Fruit fly (Drosophila melanogaster) whole organism, embryonic: Measurements from ENCODE around the gene CG1299.
A peak's percentile ranks its signal among the peaks of the same experiment; 100 is the strongest.

ENCODE experiments used
- Atf6 ChIP-seq: fragments of 200-800 bp; sonication (Bioruptor generic); IDR thresholded peaks from 2 replicates; pipeline ENCODE4 v1.3.6; 2022; ENCODE audit warnings: missing biosample characterization, missing genetic modification characterization
- CG10462 ChIP-seq: fragments of 200-800 bp; sonication (Bioruptor generic); optimal IDR thresholded peaks from 2 replicates; lab custom pipeline; 2016; ENCODE audit warnings: missing biosample characterization, missing genetic modification characterization
- CG10543 ChIP-seq: fragments of 200-800 bp; sonication (Bioruptor generic); optimal IDR thresholded peaks from 3 replicates; lab custom pipeline; 2017; ENCODE audit warnings: missing biosample characterization, mild to moderate bottlenecking, missing genetic modification characterization, moderate library complexity
- CG11247 ChIP-seq: fragments of 200-800 bp; sonication (Bioruptor generic); IDR thresholded peaks from 2 replicates; pipeline ENCODE4 v1.3.6; 2022; ENCODE audit warnings: missing biosample characterization, missing genetic modification characterization
- CG11723 ChIP-seq: fragments of 200-800 bp; sonication (Bioruptor generic); optimal IDR thresholded peaks from 2 replicates; lab custom pipeline; 2017; ENCODE audit warnings: missing biosample characterization, mild to moderate bottlenecking, missing genetic modification characterization
- CG13123 ChIP-seq: fragments of 200-800 bp; sonication (Bioruptor generic); optimal IDR thresholded peaks from 2 replicates; lab custom pipeline; 2016; ENCODE audit warnings: missing biosample characterization, missing genetic modification characterization
- CG14667 ChIP-seq: fragments of 200-800 bp; sonication (Bioruptor generic); IDR thresholded peaks from 2 replicates; pipeline ENCODE4 v1.3.6; 2022; ENCODE audit warnings: missing biosample characterization, missing genetic modification characterization
- CG15696 ChIP-seq: fragments of 200-800 bp; sonication (Bioruptor generic); optimal IDR thresholded peaks from 2 replicates; lab custom pipeline; 2019; ENCODE audit warnings: missing biosample characterization, mild to moderate bottlenecking, missing genetic modification characterization, moderate library complexity
- CG1792 ChIP-seq: fragments of 200-800 bp; sonication (Bioruptor generic); optimal IDR thresholded peaks from 2 replicates; lab custom pipeline; 2016; ENCODE audit warnings: missing biosample characterization, missing genetic modification characterization
- CG3065 ChIP-seq: fragments of 200-800 bp; sonication (Bioruptor generic); optimal IDR thresholded peaks from 2 replicates; lab custom pipeline; 2016; ENCODE audit warnings: missing biosample characterization, missing genetic modification characterization
- CG32767 ChIP-seq: fragments of 200-800 bp; sonication (Bioruptor generic); IDR thresholded peaks from 2 replicates; pipeline ENCODE4 v1.3.6; 2022; ENCODE audit warnings: missing biosample characterization, missing genetic modification characterization
- CG34422 ChIP-seq: fragments of 200-800 bp; sonication (Bioruptor generic); IDR thresholded peaks from 3 replicates; pipeline ENCODE4 v1.3.6; 2022; ENCODE audit warnings: missing biosample characterization, missing genetic modification characterization
- CG4282 ChIP-seq: fragments of 200-800 bp; sonication (Bioruptor generic); optimal IDR thresholded peaks from 2 replicates; lab custom pipeline; 2016; ENCODE audit warnings: missing biosample characterization, missing genetic modification characterization
- CG4360 ChIP-seq: fragments of 200-800 bp; sonication (Bioruptor generic); IDR thresholded peaks from 2 replicates; pipeline ENCODE4 v1.3.6; 2022; ENCODE audit warnings: missing biosample characterization, missing genetic modification characterization
- CG6765 ChIP-seq: fragments of 200-800 bp; sonication (Bioruptor generic); optimal IDR thresholded peaks from 3 replicates; lab custom pipeline; 2017; ENCODE audit warnings: missing biosample characterization, mild to moderate bottlenecking, missing genetic modification characterization
- CG7556 ChIP-seq: fragments of 200-800 bp; sonication (Bioruptor generic); optimal IDR thresholded peaks from 2 replicates; lab custom pipeline; 2017; ENCODE audit warnings: missing biosample characterization, mild to moderate bottlenecking, missing genetic modification characterization
- CG8281 ChIP-seq: fragments of 200-800 bp; sonication (Bioruptor generic); optimal IDR thresholded peaks from 2 replicates; lab custom pipeline; 2018; ENCODE audit warnings: missing biosample characterization, mild to moderate bottlenecking, missing genetic modification characterization, moderate library complexity
- CG9609 ChIP-seq: fragments of 200-800 bp; sonication (Bioruptor generic); optimal IDR thresholded peaks from 3 replicates; lab custom pipeline; 2016; ENCODE audit warnings: missing biosample characterization, missing genetic modification characterization
- CG9817 ChIP-seq: fragments of 200-800 bp; sonication (Bioruptor generic); optimal IDR thresholded peaks from 2 replicates; lab custom pipeline; 2018; ENCODE audit warnings: missing biosample characterization, mild to moderate bottlenecking, missing genetic modification characterization, moderate library complexity
- CG9932 ChIP-seq: fragments of 200-800 bp; sonication (Bioruptor generic); IDR thresholded peaks from 2 replicates; pipeline ENCODE4 v1.3.6; 2022; ENCODE audit warnings: missing biosample characterization, missing genetic modification characterization
- Chrac-16 ChIP-seq: fragments of 200-800 bp; sonication (Bioruptor generic); optimal IDR thresholded peaks from 3 replicates; lab custom pipeline; 2016; ENCODE audit warnings: missing biosample characterization, missing genetic modification characterization
- D ChIP-seq, 2 experiments: fragments of 200-800 bp in 1 of 2; fragments of >200 bp in 1 of 2; sonication (Bioruptor generic) in 1 of 2; optimal IDR thresholded peaks; 2 replicates in 1 of 2; 3 replicates in 1 of 2; lab custom pipeline; 2017; ENCODE audit warnings: mild to moderate bottlenecking in 1 of 2, missing biosample characterization in 1 of 2, missing genetic modification characterization in 1 of 2, missing genetic modification reagents in 1 of 2
- D19B ChIP-seq: fragments of 200-800 bp; sonication (Bioruptor generic); optimal IDR thresholded peaks from 2 replicates; lab custom pipeline; 2017; ENCODE audit warnings: missing biosample characterization, mild to moderate bottlenecking, missing genetic modification characterization
- ERR ChIP-seq: fragments of 200-800 bp; sonication (Bioruptor generic); optimal IDR thresholded peaks from 2 replicates; lab custom pipeline; 2016; ENCODE audit warnings: missing biosample characterization, missing genetic modification characterization
- Ets65A ChIP-seq: fragments of 200-800 bp; sonication (Bioruptor generic); peaks from one replicate; lab custom pipeline; 2016; ENCODE audit warnings: missing biosample characterization, missing genetic modification characterization
- H2.0 ChIP-seq: fragments of 200-800 bp; sonication (Bioruptor generic); IDR thresholded peaks from 2 replicates; pipeline ENCODE4 v1.3.6; 2022; ENCODE audit warnings: missing biosample characterization, missing genetic modification characterization
- Kr ChIP-seq: fragments of 200-800 bp; sonication (Bioruptor generic); optimal IDR thresholded peaks from 2 replicates; lab custom pipeline; 2017; ENCODE audit warnings: missing biosample characterization, mild to moderate bottlenecking, missing genetic modification characterization
- Myb ChIP-seq: fragments of 200-800 bp; sonication (Bioruptor generic); optimal IDR thresholded peaks from 2 replicates; lab custom pipeline; 2016; ENCODE audit warnings: missing biosample characterization, missing genetic modification characterization
- Opbp ChIP-seq: fragments of 200-800 bp; sonication (Bioruptor generic); IDR thresholded peaks from 3 replicates; pipeline ENCODE4 v1.3.6; 2022; ENCODE audit warnings: missing biosample characterization, missing genetic modification characterization; ENCODE audit not compliant: partially characterized antibody
- Ptx1 ChIP-seq: fragments of 200-800 bp; sonication (Bioruptor generic); IDR thresholded peaks from 2 replicates; pipeline ENCODE4 v1.3.6; 2022; ENCODE audit warnings: missing biosample characterization, missing genetic modification characterization
- Tbp ChIP-seq: fragments of >200 bp; optimal IDR thresholded peaks from 2 replicates; lab custom pipeline; 2018; ENCODE audit warnings: missing biosample characterization, missing genetic modification characterization
- ab ChIP-seq: fragments of 200-800 bp; sonication (Bioruptor generic); optimal IDR thresholded peaks from 2 replicates; lab custom pipeline; 2016; ENCODE audit warnings: missing biosample characterization, missing genetic modification characterization
- br ChIP-seq: fragments of >200 bp; optimal IDR thresholded peaks from 2 replicates; lab custom pipeline; 2017
- btn ChIP-seq: fragments of 200-800 bp; sonication (Bioruptor generic); optimal IDR thresholded peaks from 2 replicates; lab custom pipeline; 2016; ENCODE audit warnings: missing biosample characterization, missing genetic modification characterization
- cas ChIP-seq: fragments of 200-800 bp; sonication (Bioruptor generic); IDR thresholded peaks from 2 replicates; pipeline ENCODE4 v1.3.6; 2022; ENCODE audit warnings: missing biosample characterization, missing genetic modification characterization
- cwo ChIP-seq: fragments of 200-800 bp; sonication (Bioruptor generic); optimal IDR thresholded peaks from 3 replicates; lab custom pipeline; 2017; ENCODE audit warnings: missing biosample characterization, missing genetic modification characterization, mild to moderate bottlenecking, moderate library complexity, missing genetic modification reagents
- ems ChIP-seq: fragments of 200-800 bp; sonication (Bioruptor generic); optimal IDR thresholded peaks from 3 replicates; lab custom pipeline; 2016; ENCODE audit warnings: missing biosample characterization, missing genetic modification characterization
- fd64A ChIP-seq: fragments of 200-800 bp; sonication (Bioruptor generic); optimal IDR thresholded peaks from 3 replicates; lab custom pipeline; 2018; ENCODE audit warnings: missing biosample characterization, mild to moderate bottlenecking, missing genetic modification characterization
- gcm2 ChIP-seq: fragments of 200-800 bp; sonication (Bioruptor generic); optimal IDR thresholded peaks from 2 replicates; lab custom pipeline; 2016; ENCODE audit warnings: missing biosample characterization, missing genetic modification characterization
- ham ChIP-seq: fragments of 200-800 bp; sonication (Bioruptor generic); IDR thresholded peaks from 2 replicates; pipeline ENCODE4 v1.3.6; 2022; ENCODE audit warnings: missing biosample characterization, missing genetic modification characterization
- ken ChIP-seq: fragments of 200-800 bp; sonication (Bioruptor generic); IDR thresholded peaks from 3 replicates; pipeline ENCODE4 v1.3.6; 2022; ENCODE audit warnings: missing biosample characterization, missing genetic modification characterization
- lov ChIP-seq, 2 experiments: fragments of 200-800 bp in 1 of 2; fragments of >200 bp in 1 of 2; sonication (Bioruptor generic) in 1 of 2; IDR thresholded peaks in 1 of 2; optimal IDR thresholded peaks in 1 of 2; 2 replicates in 1 of 2; 3 replicates in 1 of 2; pipeline versions ENCODE4 v1.3.6 to Lab custom; 2017 to 2022; ENCODE audit warnings: missing biosample characterization in 1 of 2, missing genetic modification characterization in 1 of 2
- luna ChIP-seq: fragments of 200-800 bp; sonication (Bioruptor generic); optimal IDR thresholded peaks from 2 replicates; lab custom pipeline; 2016; ENCODE audit warnings: missing biosample characterization, missing genetic modification characterization
- mld ChIP-seq: fragments of 200-800 bp; sonication (Bioruptor generic); IDR thresholded peaks from 3 replicates; pipeline ENCODE4 v1.3.6; 2022; ENCODE audit warnings: missing biosample characterization, missing genetic modification characterization; ENCODE audit not compliant: partially characterized antibody
- onecut ChIP-seq: fragments of 200-800 bp; sonication (Bioruptor generic); IDR thresholded peaks from 2 replicates; pipeline ENCODE4 v1.3.6; 2022; ENCODE audit warnings: missing biosample characterization, missing genetic modification characterization
- rib ChIP-seq: fragments of 200-800 bp; sonication (Bioruptor generic); IDR thresholded peaks from 2 replicates; pipeline ENCODE4 v1.3.6; 2022; ENCODE audit warnings: missing biosample characterization, missing genetic modification characterization
- run ChIP-seq: fragments of 200-800 bp; sonication (Bioruptor generic); optimal IDR thresholded peaks from 3 replicates; lab custom pipeline; 2018; ENCODE audit warnings: missing biosample characterization, mild to moderate bottlenecking, missing genetic modification characterization
- slou ChIP-seq: fragments of 200-800 bp; sonication (Bioruptor generic); optimal IDR thresholded peaks from 3 replicates; lab custom pipeline; 2016; ENCODE audit warnings: missing biosample characterization, missing genetic modification characterization
- tna ChIP-seq: fragments of 200-800 bp; sonication (Bioruptor generic); IDR thresholded peaks from 2 replicates; pipeline ENCODE4 v1.3.6; 2022; ENCODE audit warnings: missing biosample characterization, missing genetic modification characterization; ENCODE audit not compliant: partially characterized antibody
- unc-4 ChIP-seq: fragments of 200-800 bp; sonication (Bioruptor generic); IDR thresholded peaks from 2 replicates; pipeline ENCODE4 v1.3.6; 2022; ENCODE audit warnings: missing biosample characterization, missing genetic modification characterization; ENCODE audit not compliant: partially characterized antibody

The CG1299 gene

dm6 chr3L:4108072-4108843 lies 40.2 kb upstream of the CG1299 start, which contains the start of gene Ack (continued):
- TF ChIP-seq CG4360 (GFP tag; lab: Robert Waterston, UW) = no peak
- no peak for TF ChIP-seq CG3065 (GFP tag; lab: Kevin White, UChicago)
- 0 out of 2 replicates have a peak, but pooled peaks have one; percentile 34 for TF ChIP-seq CG32767 (GFP tag; lab: Robert Waterston, UW)
- TF ChIP-seq unc-4 = peak; percentile 87
- no peak for TF ChIP-seq Atf6 (GFP tag; lab: Robert Waterston, UW)
- TF ChIP-seq Ptx1 (GFP tag; lab: Robert Waterston, UW) = no peak
- TF ChIP-seq ken (GFP tag; lab: Robert Waterston, UW) = no peak
- no peak for TF ChIP-seq CG11247 (GFP tag; lab: Robert Waterston, UW)
- TF ChIP-seq CG6765 (GFP tag; lab: Kevin White, UChicago) = no peak
- TF ChIP-seq Chrac-16 (GFP tag; lab: Kevin White, UChicago) = no peak
- TF ChIP-seq ham (GFP tag; lab: Robert Waterston, UW) = no peak
- no peak for TF ChIP-seq fd64A (GFP tag; lab: Kevin White, UChicago)
- peak; percentile 71 for TF ChIP-seq Ets65A (GFP tag; lab: Kevin White, UChicago)
- TF ChIP-seq rib = no peak
- TF ChIP-seq lov (optimal IDR thresholded peaks at IDR 0.05; lab: Kevin White, UChicago) = no peak
- TF ChIP-seq lov (GFP tag; IDR thresholded peaks at IDR 0.05; lab: Robert Waterston, UW) = no peak
- TF ChIP-seq CG1792 = no peak
- peak; percentile 47 for TF ChIP-seq mld
- no peak for TF ChIP-seq H2.0
- TF ChIP-seq btn (GFP tag; lab: Kevin White, UChicago) = no peak
- TF ChIP-seq br (lab: Kevin White, UChicago) = no peak
- no peak for TF ChIP-seq Kr (GFP tag; lab: Kevin White, UChicago)
- TF ChIP-seq D19B (GFP tag; lab: Kevin White, UChicago) = no peak
- no peak for TF ChIP-seq CG14667 (GFP tag; lab: Robert Waterston, UW)
- peak; percentile 90 for TF ChIP-seq Myb
- TF ChIP-seq CG15696 (tag; lab: Kevin White, UChicago) = no peak
- TF ChIP-seq ems (GFP tag; lab: Kevin White, UChicago) = no peak
- TF ChIP-seq cwo = peak; percentile 61
- no peak for TF ChIP-seq CG8281 (tag; lab: Kevin White, UChicago)
- TF ChIP-seq slou = no peak
- no peak for TF ChIP-seq CG9817
- TF ChIP-seq Tbp = no peak
- TF ChIP-seq cas (GFP tag; lab: Robert Waterston, UW) = no peak
- no peak for TF ChIP-seq CG4282
- TF ChIP-seq run = no peak
- TF ChIP-seq Opbp (GFP tag; lab: Robert Waterston, UW) = peak; percentile 82
- peak; percentile 23; the same call in 1 of the 2 replicates for TF ChIP-seq CG9932 (GFP tag; lab: Robert Waterston, UW)
- no peak for TF ChIP-seq CG7556 (GFP tag; lab: Kevin White, UChicago)
- TF ChIP-seq CG13123 (GFP tag; lab: Kevin White, UChicago) = no peak
- TF ChIP-seq luna (GFP tag; lab: Kevin White, UChicago) = no peak
- TF ChIP-seq CG11723 (GFP tag; lab: Kevin White, UChicago) = no peak
- peak; percentile 58 for TF ChIP-seq D (optimal IDR thresholded peaks at IDR 0.05; lab: Kevin White, UChicago)
- TF ChIP-seq D (GFP tag; optimal IDR thresholded peaks at IDR 0.05; lab: Kevin White, UChicago) = no peak
- no peak for TF ChIP-seq ERR
- 0 out of 3 replicates have a peak, but pooled peaks have one; percentile 46 for TF ChIP-seq CG34422
- no peak for TF ChIP-seq gcm2 (GFP tag; lab: Kevin White, UChicago)
- TF ChIP-seq CG9609 = no peak
- TF ChIP-seq CG10462 (GFP tag; lab: Kevin White, UChicago) = no peak
- peak; percentile 51 for TF ChIP-seq tna (GFP tag; lab: Robert Waterston, UW)
- TF ChIP-seq ab (GFP tag; lab: Kevin White, UChicago) = no peak
- no peak for TF ChIP-seq CG10543 (GFP tag; lab: Kevin White, UChicago)
- no peak for TF ChIP-seq onecut
